Fruit fly (Drosophila melanogaster): ENCODE measurements around the gene cas.

The cas gene

dm6 chr3R:5672658-5673217, 43.9 kb downstream of the cas start:
- peak; percentile 24 for TF ChIP-seq Clk (GFP tag; optimal IDR thresholded peaks at IDR 0.05)
- TF ChIP-seq CG7101 (tag; optimal IDR thresholded peaks at IDR 0.05) = peak; percentile 67
- peak; percentile 98 for TF ChIP-seq Mnt (GFP tag; optimal IDR thresholded peaks at IDR 0.05)
- TF ChIP-seq Hr96 (GFP tag; optimal IDR thresholded peaks at IDR 0.05) = peak; percentile 33
- no peak for TF ChIP-seq CG1620 (GFP tag; optimal IDR thresholded peaks at IDR 0.05)
- TF ChIP-seq CG12768 (GFP tag; optimal IDR thresholded peaks at IDR 0.05) = peak; percentile 49
- peak; percentile 69 for TF ChIP-seq Crg-1 (GFP tag; optimal IDR thresholded peaks at IDR 0.05)
- TF ChIP-seq ovo (GFP tag; optimal IDR thresholded peaks at IDR 0.05) = peak; percentile 72
- TF ChIP-seq bab1 (GFP tag; optimal IDR thresholded peaks at IDR 0.05) = peak; percentile 67
- no peak for TF ChIP-seq CG5204 (GFP tag; optimal IDR thresholded peaks at IDR 0.05)
- TF ChIP-seq CG14711 (tag; optimal IDR thresholded peaks at IDR 0.05) = peak; percentile 49
- TF ChIP-seq pad (GFP tag; optimal IDR thresholded peaks at IDR 0.05) = peak; percentile 50
- TF ChIP-seq CG33017 (tag; optimal IDR thresholded peaks at IDR 0.05) = peak; percentile 56
- peak; percentile 96 for TF ChIP-seq cic (GFP tag; optimal IDR thresholded peaks at IDR 0.05)
- no peak for TF ChIP-seq toe (GFP tag; optimal IDR thresholded peaks at IDR 0.05)
- no peak for TF ChIP-seq cnc (optimal IDR thresholded peaks at IDR 0.05)
- peak; percentile 47 for TF ChIP-seq tj (GFP tag; optimal IDR thresholded peaks at IDR 0.05)
- TF ChIP-seq kay (GFP tag; ENCODE audit: borderline replicate concordance) = peak; percentile 99
- TF ChIP-seq CG7045 (GFP tag; optimal IDR thresholded peaks at IDR 0.05) = peak; percentile 66
- TF ChIP-seq CG11617 (GFP tag; optimal IDR thresholded peaks at IDR 0.05) = peak; percentile 69

dm6 chr3R:5671795-5672657, 44.6 kb downstream of the cas start:
- TF ChIP-seq Clk (GFP tag; optimal IDR thresholded peaks at IDR 0.05) (no peak), cic (GFP tag; optimal IDR thresholded peaks at IDR 0.05) (no peak), Mnt (GFP tag; optimal IDR thresholded peaks at IDR 0.05) (no peak), cnc (optimal IDR thresholded peaks at IDR 0.05) (no peak), bab1 (GFP tag; optimal IDR thresholded peaks at IDR 0.05) (no peak), CG7045 (GFP tag; optimal IDR thresholded peaks at IDR 0.05) (no peak), CG1620 (GFP tag; optimal IDR thresholded peaks at IDR 0.05) (no peak), CG12768 (GFP tag; optimal IDR thresholded peaks at IDR 0.05) (no peak), ovo (GFP tag; optimal IDR thresholded peaks at IDR 0.05) (no peak), pad (GFP tag; optimal IDR thresholded peaks at IDR 0.05) (no peak), kay (GFP tag; ENCODE audit: borderline replicate concordance) (no peak), CG33017 (tag; optimal IDR thresholded peaks at IDR 0.05) (no peak), CG5204 (GFP tag; optimal IDR thresholded peaks at IDR 0.05) (no peak), toe (GFP tag; optimal IDR thresholded peaks at IDR 0.05) (no peak), Crg-1 (GFP tag; optimal IDR thresholded peaks at IDR 0.05) (no peak)

dm6 chr3R:5671265-5671663, 45.3 kb downstream of the cas start:
- TF ChIP-seq tj (GFP tag; optimal IDR thresholded peaks at IDR 0.05) (peak; percentile 63), kay (GFP tag; ENCODE audit: borderline replicate concordance) (peak; percentile 14), CG5204 (GFP tag; optimal IDR thresholded peaks at IDR 0.05) (no peak), cnc (optimal IDR thresholded peaks at IDR 0.05) (no peak), CG12768 (GFP tag; optimal IDR thresholded peaks at IDR 0.05) (peak; percentile 24), cic (GFP tag; optimal IDR thresholded peaks at IDR 0.05) (peak; percentile 25)

dm6 chr3R:5670660-5671264, 45.8 kb downstream of the cas start:
- peak; percentile 72 for TF ChIP-seq pad (GFP tag; optimal IDR thresholded peaks at IDR 0.05)
- TF ChIP-seq tj (GFP tag; optimal IDR thresholded peaks at IDR 0.05) = peak; percentile 65
- peak; percentile 64 for TF ChIP-seq kay (GFP tag; ENCODE audit: borderline replicate concordance)
- no peak for TF ChIP-seq bab1 (GFP tag; optimal IDR thresholded peaks at IDR 0.05)
- peak; percentile 0 for TF ChIP-seq CG11617 (GFP tag; optimal IDR thresholded peaks at IDR 0.05)
- TF ChIP-seq CG5204 (GFP tag; optimal IDR thresholded peaks at IDR 0.05) = no peak
- no peak for TF ChIP-seq CG33017 (tag; optimal IDR thresholded peaks at IDR 0.05)
- no peak for TF ChIP-seq CG12768 (GFP tag; optimal IDR thresholded peaks at IDR 0.05)
- no peak for TF ChIP-seq CG1620 (GFP tag; optimal IDR thresholded peaks at IDR 0.05)
- no peak for TF ChIP-seq ovo (GFP tag; optimal IDR thresholded peaks at IDR 0.05)
- no peak for TF ChIP-seq Hr96 (GFP tag; optimal IDR thresholded peaks at IDR 0.05)
- TF ChIP-seq CG7101 (tag; optimal IDR thresholded peaks at IDR 0.05) = no peak
- TF ChIP-seq cnc (optimal IDR thresholded peaks at IDR 0.05) = peak; percentile 20 to 54

dm6 chr3R:5669740-5670659, 46.6 kb downstream of the cas start:
- TF ChIP-seq CG12768 (GFP tag; optimal IDR thresholded peaks at IDR 0.05) (peak; percentile 9), Clk (GFP tag; optimal IDR thresholded peaks at IDR 0.05) (no peak), CG33017 (tag; optimal IDR thresholded peaks at IDR 0.05) (no peak), cic (GFP tag; optimal IDR thresholded peaks at IDR 0.05) (peak; percentile 76), ovo (GFP tag; optimal IDR thresholded peaks at IDR 0.05) (peak; percentile 9), Hr96 (GFP tag; optimal IDR thresholded peaks at IDR 0.05) (no peak), pad (GFP tag; optimal IDR thresholded peaks at IDR 0.05) (peak; percentile 87)
